Fruit fly (Drosophila melanogaster) whole organism, prepupa: ENCODE data around the gene Cad88C.

ENCODE experiments used
- Blimp-1 ChIP-seq: fragments of 200-800 bp; sonication (Bioruptor generic); optimal IDR thresholded peaks from 3 replicates; lab custom pipeline; 2017; ENCODE audit warnings: missing biosample characterization, missing genetic modification characterization, mild to moderate bottlenecking, moderate library complexity, missing genetic modification reagents
- CG10631 ChIP-seq: fragments of 200-800 bp; sonication (Bioruptor generic); optimal IDR thresholded peaks from 2 replicates; lab custom pipeline; 2016; ENCODE audit warnings: missing biosample characterization, missing genetic modification characterization
- CG11294 ChIP-seq: fragments of 200-800 bp; sonication (Bioruptor generic); IDR thresholded peaks from 2 replicates; pipeline ENCODE4 v1.3.6; 2022; ENCODE audit warnings: missing biosample characterization, missing genetic modification characterization
- CG11762 ChIP-seq: fragments of 200-800 bp; sonication (Bioruptor generic); optimal IDR thresholded peaks from 3 replicates; lab custom pipeline; 2016; ENCODE audit warnings: missing biosample characterization, missing genetic modification characterization; ENCODE audit not compliant: insufficient read depth
- CG11902 ChIP-seq: fragments of 200-800 bp; sonication (Bioruptor generic); optimal IDR thresholded peaks from 3 replicates; lab custom pipeline; 2016; ENCODE audit warnings: missing biosample characterization, missing genetic modification characterization
- CG16779 ChIP-seq: fragments of 200-800 bp; sonication (Bioruptor generic); optimal IDR thresholded peaks from 3 replicates; lab custom pipeline; 2017; ENCODE audit warnings: missing biosample characterization, mild to moderate bottlenecking, missing genetic modification characterization
- CG3032 ChIP-seq: fragments of 200-800 bp; optimal IDR thresholded peaks from 2 replicates; lab custom pipeline; 2019; ENCODE audit warnings: missing biosample characterization, mild to moderate bottlenecking, missing genetic modification characterization, moderate library complexity
- CG31627 ChIP-seq: fragments of 200-800 bp; sonication (Bioruptor generic); optimal IDR thresholded peaks from 3 replicates; lab custom pipeline; 2016; ENCODE audit warnings: missing biosample characterization, missing genetic modification characterization
- CG32006 ChIP-seq: fragments of 200-800 bp; sonication (Bioruptor generic); optimal IDR thresholded peaks from 3 replicates; lab custom pipeline; 2017; ENCODE audit warnings: missing biosample characterization, mild to moderate bottlenecking, missing genetic modification characterization
- CG34406 ChIP-seq: fragments of 200-800 bp; sonication (Bioruptor generic); optimal IDR thresholded peaks from 3 replicates; lab custom pipeline; 2016; ENCODE audit warnings: missing biosample characterization, missing genetic modification characterization
- CG3919 ChIP-seq: fragments of 200-800 bp; sonication (Bioruptor generic); optimal IDR thresholded peaks from 3 replicates; lab custom pipeline; 2016; ENCODE audit warnings: missing biosample characterization, missing genetic modification characterization
- CG4318 ChIP-seq: fragments of 200-800 bp; sonication (Bioruptor generic); optimal IDR thresholded peaks from 3 replicates; lab custom pipeline; 2017; ENCODE audit warnings: missing biosample characterization, mild to moderate bottlenecking, missing genetic modification characterization
- CG6276 ChIP-seq: fragments of 200-800 bp; sonication (Bioruptor generic); optimal IDR thresholded peaks from 2 replicates; lab custom pipeline; 2017; ENCODE audit warnings: missing biosample characterization, mild to moderate bottlenecking, missing genetic modification characterization
- CG6792 ChIP-seq: fragments of 200-800 bp; sonication (Bioruptor generic); optimal IDR thresholded peaks from 3 replicates; lab custom pipeline; 2016; ENCODE audit warnings: missing biosample characterization, missing genetic modification characterization
- CG6808 ChIP-seq: fragments of 200-800 bp; sonication (Bioruptor generic); optimal IDR thresholded peaks from 3 replicates; lab custom pipeline; 2017; ENCODE audit warnings: missing biosample characterization, missing genetic modification characterization, mild to moderate bottlenecking, moderate library complexity, missing genetic modification reagents
- CG6854 ChIP-seq: fragments of 200-800 bp; sonication (Bioruptor generic); optimal IDR thresholded peaks from 2 replicates; lab custom pipeline; 2017; ENCODE audit warnings: missing biosample characterization, mild to moderate bottlenecking, missing genetic modification characterization
- CG8119 ChIP-seq: fragments of 200-800 bp; sonication (Bioruptor generic); IDR thresholded peaks from 3 replicates; pipeline ENCODE4 v1.3.6; 2022; ENCODE audit warnings: missing biosample characterization, missing genetic modification characterization
- CG8319 ChIP-seq: fragments of 200-800 bp; sonication (Bioruptor generic); optimal IDR thresholded peaks from 3 replicates; lab custom pipeline; 2016; ENCODE audit warnings: missing biosample characterization, missing genetic modification characterization
- CG8632 ChIP-seq: fragments of 200-800 bp; sonication (Bioruptor generic); optimal IDR thresholded peaks from 3 replicates; lab custom pipeline; 2016; ENCODE audit warnings: missing biosample characterization, missing genetic modification characterization
- Eip75B ChIP-seq: fragments of 200-800 bp; sonication (Bioruptor generic); optimal IDR thresholded peaks from 3 replicates; lab custom pipeline; 2016; ENCODE audit warnings: missing biosample characterization, missing genetic modification characterization
- Eip93F ChIP-seq: fragments of 200-800 bp; sonication (Bioruptor generic); optimal IDR thresholded peaks from 2 replicates; lab custom pipeline; 2016; ENCODE audit warnings: missing biosample characterization, mild to moderate bottlenecking, missing genetic modification characterization
- Ets21C ChIP-seq: fragments of 200-800 bp; sonication (Bioruptor generic); optimal IDR thresholded peaks from 3 replicates; lab custom pipeline; 2016; ENCODE audit warnings: missing biosample characterization, missing genetic modification characterization
- Ets96B ChIP-seq: fragments of 200-800 bp; optimal IDR thresholded peaks from 2 replicates; lab custom pipeline; 2019; ENCODE audit warnings: missing biosample characterization, mild to moderate bottlenecking, missing genetic modification characterization, moderate library complexity
- Hr38 ChIP-seq: sonication (Bioruptor generic); optimal IDR thresholded peaks from 2 replicates; lab custom pipeline; 2016; ENCODE audit warnings: missing biosample characterization, missing genetic modification characterization
- Hr39 ChIP-seq: fragments of 200-800 bp; sonication (Bioruptor generic); optimal IDR thresholded peaks from 2 replicates; lab custom pipeline; 2016; ENCODE audit warnings: missing biosample characterization, missing genetic modification characterization
- Lpt ChIP-seq: fragments of 200-800 bp; sonication (Bioruptor generic); optimal IDR thresholded peaks from 3 replicates; lab custom pipeline; 2016; ENCODE audit warnings: missing biosample characterization, missing genetic modification characterization
- Smox ChIP-seq: fragments of 200-800 bp; sonication (Bioruptor generic); optimal IDR thresholded peaks from 3 replicates; lab custom pipeline; 2016; ENCODE audit warnings: missing biosample characterization, missing genetic modification characterization
- Sox14 ChIP-seq: fragments of 200-800 bp; sonication (Bioruptor generic); optimal IDR thresholded peaks from 3 replicates; lab custom pipeline; 2016; ENCODE audit warnings: missing biosample characterization, missing genetic modification characterization
- Sox15 ChIP-seq: fragments of 200-800 bp; sonication (Bioruptor generic); optimal IDR thresholded peaks from 3 replicates; lab custom pipeline; 2016; ENCODE audit warnings: missing biosample characterization, missing genetic modification characterization
- achi ChIP-seq: fragments of 200-800 bp; sonication (Bioruptor generic); optimal IDR thresholded peaks from 3 replicates; lab custom pipeline; 2016; ENCODE audit warnings: missing biosample characterization, missing genetic modification characterization
- acj6 ChIP-seq: fragments of 200-800 bp; sonication (Bioruptor generic); optimal IDR thresholded peaks from 3 replicates; lab custom pipeline; 2016; ENCODE audit warnings: missing biosample characterization, missing genetic modification characterization
- cyc ChIP-seq: fragments of 200-800 bp; sonication (Bioruptor generic); optimal IDR thresholded peaks from 3 replicates; lab custom pipeline; 2016; ENCODE audit warnings: missing biosample characterization, missing genetic modification characterization
- dsx ChIP-seq: fragments of 200-800 bp; optimal IDR thresholded peaks from 3 replicates; lab custom pipeline; 2019; ENCODE audit warnings: missing biosample characterization, mild to moderate bottlenecking, missing genetic modification characterization, moderate library complexity; ENCODE audit not compliant: poor library complexity, severe bottlenecking
- eg ChIP-seq: fragments of 200-800 bp; sonication (Bioruptor generic); IDR thresholded peaks from 3 replicates; pipeline ENCODE4 v1.3.6; 2022; ENCODE audit warnings: missing biosample characterization, missing genetic modification characterization
- esn ChIP-seq: fragments of 200-800 bp; sonication (Bioruptor generic); optimal IDR thresholded peaks from 2 replicates; lab custom pipeline; 2016; ENCODE audit warnings: missing biosample characterization, mild to moderate bottlenecking, missing genetic modification characterization, moderate library complexity
- fd59A ChIP-seq: fragments of 200-800 bp; sonication (Bioruptor generic); optimal IDR thresholded peaks from 2 replicates; lab custom pipeline; 2017; ENCODE audit warnings: missing biosample characterization, mild to moderate bottlenecking, missing genetic modification characterization, missing genetic modification reagents
- fkh ChIP-seq: fragments of 200-800 bp; sonication (Bioruptor generic); optimal IDR thresholded peaks from 3 replicates; lab custom pipeline; 2017; ENCODE audit warnings: missing biosample characterization, mild to moderate bottlenecking, missing genetic modification characterization, moderate library complexity
- lz ChIP-seq: fragments of 200-800 bp; sonication (Bioruptor generic); optimal IDR thresholded peaks from 3 replicates; lab custom pipeline; 2016; ENCODE audit warnings: missing biosample characterization, missing genetic modification characterization
- net ChIP-seq: fragments of 200-800 bp; sonication (Bioruptor generic); optimal IDR thresholded peaks from 3 replicates; lab custom pipeline; 2016; ENCODE audit warnings: missing biosample characterization, missing genetic modification characterization
- pdm3 ChIP-seq: fragments of 200-800 bp; sonication (Bioruptor generic); optimal IDR thresholded peaks from 3 replicates; lab custom pipeline; 2016; ENCODE audit warnings: missing biosample characterization, missing genetic modification characterization
- salr ChIP-seq, 2 experiments: fragments of 200-800 bp; sonication (Bioruptor generic); optimal IDR thresholded peaks; 3 replicates each; lab custom pipeline; 2016 to 2018; ENCODE audit warnings: missing biosample characterization in 2 of 2, missing genetic modification characterization in 2 of 2, mild to moderate bottlenecking in 1 of 2
- spab ChIP-seq: fragments of 200-800 bp; sonication (Bioruptor generic); optimal IDR thresholded peaks from 2 replicates; lab custom pipeline; 2017; ENCODE audit warnings: missing biosample characterization, mild to moderate bottlenecking, missing genetic modification characterization, missing genetic modification reagents
- ss ChIP-seq, 2 experiments: fragments of 200-800 bp; sonication (Bioruptor generic); optimal IDR thresholded peaks; 2 replicates in 1 of 2; 3 replicates in 1 of 2; lab custom pipeline; 2017 to 2018; ENCODE audit warnings: mild to moderate bottlenecking in 2 of 2, missing biosample characterization in 2 of 2, missing genetic modification characterization in 2 of 2, moderate library complexity in 1 of 2
- svp ChIP-seq: fragments of 200-800 bp; sonication (Bioruptor generic); peaks from one replicate; lab custom pipeline; 2016; ENCODE audit warnings: missing biosample characterization, missing genetic modification characterization

Gene Cad88C

dm6 chr3R:14655912-14656700 lies 25.8 kb downstream of the Cad88C start (continued):
- no peak for TF ChIP-seq CG31627 (GFP tag; lab: Kevin White, UChicago)
- TF ChIP-seq svp, result peak; percentile 55
- TF ChIP-seq salr (GFP tag; optimal IDR thresholded peaks at IDR 0.05; lab: Kevin White, UChicago), result no peak
- TF ChIP-seq achi, result peak; percentile 12
- no peak for TF ChIP-seq Ets21C (GFP tag; lab: Kevin White, UChicago)
- TF ChIP-seq Sox15, result no peak
- no peak for TF ChIP-seq spab (GFP tag; lab: Kevin White, UChicago)
- no peak for TF ChIP-seq CG34406
- no peak for TF ChIP-seq CG6808 (GFP tag; lab: Kevin White, UChicago)
- TF ChIP-seq CG6276 (GFP tag; lab: Kevin White, UChicago), result peak; percentile 50
- TF ChIP-seq CG11902, result no peak
- TF ChIP-seq Hr38 (GFP tag; lab: Kevin White, UChicago), result no peak
- TF ChIP-seq fkh (GFP tag; lab: Kevin White, UChicago), result peak; percentile 43
- TF ChIP-seq cyc, result no peak
- TF ChIP-seq pdm3 (GFP tag; lab: Kevin White, UChicago), result peak; percentile 37
- peak; percentile 38 for TF ChIP-seq CG10631
- TF ChIP-seq CG11762 (GFP tag; lab: Kevin White, UChicago), result no peak
- TF ChIP-seq esn (GFP tag; lab: Kevin White, UChicago), result peak; percentile 4
- peak; percentile 73 for TF ChIP-seq CG8119 (GFP tag; lab: Robert Waterston, UW)
- TF ChIP-seq dsx (GFP tag; lab: Kevin White, UChicago), result peak; percentile 36
- TF ChIP-seq CG6792 (GFP tag; lab: Kevin White, UChicago), result peak; percentile 0
- peak in 1 of 2 experiments; percentile 18 for TF ChIP-seq ss (GFP tag; optimal IDR thresholded peaks at IDR 0.05; lab: Kevin White, UChicago)
- TF ChIP-seq CG32006 (GFP tag; lab: Kevin White, UChicago), result peak; percentile 64
- no peak for TF ChIP-seq Blimp-1 (GFP tag; lab: Kevin White, UChicago)
- no peak for TF ChIP-seq Eip93F (GFP tag; lab: Kevin White, UChicago)
- TF ChIP-seq CG6854 (GFP tag; lab: Kevin White, UChicago), result no peak
- peak; percentile 33 for TF ChIP-seq Ets96B (tag; lab: Kevin White, UChicago)
- no peak; the same call in 1 of the 2 replicates for TF ChIP-seq CG11294 (GFP tag; lab: Robert Waterston, UW)

- TF ChIP-seq Eip75B (peak; percentile 56), CG34406 (peak; percentile 20), CG11294 (GFP tag; lab: Robert Waterston, UW) (peak; percentile 41; the same call in 1 of the 2 replicates), Blimp-1 (GFP tag; lab: Kevin White, UChicago) (no peak), Sox14 (peak; percentile 21), cyc (no peak), CG8319 (no peak), Hr39 (GFP tag; lab: Kevin White, UChicago) (no peak), CG4318 (GFP tag; lab: Kevin White, UChicago) (no peak), CG6854 (GFP tag; lab: Kevin White, UChicago) (no peak), CG3919 (GFP tag; lab: Kevin White, UChicago) (peak; percentile 24), fd59A (peak; percentile 6), acj6 (no peak), Lpt (GFP tag; lab: Kevin White, UChicago) (peak; percentile 4), Eip93F (GFP tag; lab: Kevin White, UChicago) (no peak), Smox (GFP tag; lab: Kevin White, UChicago) (no peak), eg (GFP tag; lab: Robert Waterston, UW) (peak; percentile 84), CG6276 (GFP tag; lab: Kevin White, UChicago) (no peak), CG10631 (no peak), CG8632 (GFP tag; lab: Kevin White, UChicago) (peak; percentile 28), net (GFP tag; lab: Kevin White, UChicago) (no peak), achi (peak; percentile 12), CG3032 (tag; lab: Kevin White, UChicago) (peak; percentile 39), ss (GFP tag; optimal IDR thresholded peaks at IDR 0.05; lab: Kevin White, UChicago) (peak in 1 of 2 experiments; percentile 61), CG6792 (GFP tag; lab: Kevin White, UChicago) (peak; percentile 42), CG31627 (GFP tag; lab: Kevin White, UChicago) (no peak), CG32006 (GFP tag; lab: Kevin White, UChicago) (no peak), lz (GFP tag; lab: Kevin White, UChicago) (no peak), CG11762 (GFP tag; lab: Kevin White, UChicago) (peak; percentile 6), Sox15 (peak; percentile 16), CG16779 (tag; lab: Kevin White, UChicago) (peak; percentile 21)
Measured at dm6 chr3R:14656760-14657604, 26.7 kb downstream of the Cad88C start, which contains the start of gene CG3505. Gene CG3505 (plus strand): TSS chr3R:14657447.
